Fruit fly (Drosophila melanogaster): ENCODE data around the gene CG8004.

The CG8004 gene

dm6 chr3L:19940349-19940748 is 12.0 kb upstream of the CG8004 start:
- no peak for TF ChIP-seq CG9705 (GFP tag; optimal IDR thresholded peaks at IDR 0.05)
- TF ChIP-seq Mio (GFP tag; optimal IDR thresholded peaks at IDR 0.05), result no peak
- no peak for TF ChIP-seq Hnf4 (GFP tag; optimal IDR thresholded peaks at IDR 0.05)
- no peak for TF ChIP-seq Hr83 (GFP tag; optimal IDR thresholded peaks at IDR 0.05; ENCODE audit: poor library complexity, severe bottlenecking)
- TF ChIP-seq Rel (GFP tag; optimal IDR thresholded peaks at IDR 0.05), result no peak
- no peak for TF ChIP-seq Rel (tag; optimal IDR thresholded peaks at IDR 0.05)
- no peak for TF ChIP-seq woc (GFP tag; optimal IDR thresholded peaks at IDR 0.05)
- no peak for TF ChIP-seq OdsH (GFP tag; optimal IDR thresholded peaks at IDR 0.05)
- no peak for TF ChIP-seq psq (GFP tag; optimal IDR thresholded peaks at IDR 0.05)
- no peak for TF ChIP-seq sage (GFP tag; optimal IDR thresholded peaks at IDR 0.05)
- TF ChIP-seq Dfd (GFP tag; optimal IDR thresholded peaks at IDR 0.05), result no peak

- TF ChIP-seq CG9705 (GFP tag; optimal IDR thresholded peaks at IDR 0.05) (no peak), CG32264 (GFP tag; optimal IDR thresholded peaks at IDR 0.05) (no peak), psq (GFP tag; optimal IDR thresholded peaks at IDR 0.05) (no peak), ey (GFP tag; optimal IDR thresholded peaks at IDR 0.05) (no peak), Hr83 (GFP tag; optimal IDR thresholded peaks at IDR 0.05; ENCODE audit: poor library complexity, severe bottlenecking) (peak; percentile 11), Myc (optimal IDR thresholded peaks at IDR 0.05) (peak; percentile 51), Vsx2 (GFP tag; optimal IDR thresholded peaks at IDR 0.05; ENCODE audit: partially characterized antibody) (no peak), Dfd (GFP tag; optimal IDR thresholded peaks at IDR 0.05) (no peak), Rel (GFP tag; optimal IDR thresholded peaks at IDR 0.05) (no peak), Rel (tag; optimal IDR thresholded peaks at IDR 0.05) (no peak), Sp1 (GFP tag; optimal IDR thresholded peaks at IDR 0.05) (no peak), h (GFP tag; optimal IDR thresholded peaks at IDR 0.05) (peak; percentile 0), foxo (GFP tag; optimal IDR thresholded peaks at IDR 0.05) (no peak), N (GFP tag; optimal IDR thresholded peaks at IDR 0.05) (no peak), Dif (GFP tag; optimal IDR thresholded peaks at IDR 0.05; ENCODE audit: partially characterized antibody) (peak; percentile 38), lola (GFP tag; optimal IDR thresholded peaks at IDR 0.05) (no peak), GATAd (GFP tag; optimal IDR thresholded peaks at IDR 0.05) (no peak), OdsH (GFP tag; optimal IDR thresholded peaks at IDR 0.05) (no peak), dmrt93B (GFP tag; optimal IDR thresholded peaks at IDR 0.05) (no peak), rgr (GFP tag; optimal IDR thresholded peaks at IDR 0.05) (no peak)
These were observed 10.7 kb upstream of the CG8004 start, which contains the start of gene Ac76E for dm6 chr3L:19939024-19939423. Gene Ac76E, plus strand, starts transcription at chr3L:19939287.

DNA sequence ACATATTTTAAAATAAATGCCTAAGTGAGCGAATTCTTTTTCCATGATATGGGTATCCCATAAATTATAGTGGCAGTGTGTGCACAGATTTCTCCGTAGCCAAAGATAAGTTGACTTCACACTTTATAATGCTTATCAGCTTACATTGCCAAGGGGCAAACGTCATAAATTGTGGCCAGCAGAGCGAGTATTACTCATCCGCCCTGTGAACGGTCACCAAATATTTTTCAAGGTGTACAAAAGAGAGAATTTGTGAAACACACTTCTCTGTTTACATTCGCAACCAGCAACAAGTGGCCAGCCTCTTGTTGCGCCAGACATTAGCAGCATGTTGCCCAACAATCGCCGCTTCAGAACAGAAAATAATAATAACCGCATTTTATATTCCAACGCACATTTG is 4.6 kb upstream of the CG8004 start:
- TF ChIP-seq Dfd (GFP tag; optimal IDR thresholded peaks at IDR 0.05), result no peak
- TF ChIP-seq woc (GFP tag; optimal IDR thresholded peaks at IDR 0.05), result no peak
- TF ChIP-seq Hr83 (GFP tag; optimal IDR thresholded peaks at IDR 0.05; ENCODE audit: poor library complexity, severe bottlenecking), result peak; percentile 83
- no peak for TF ChIP-seq HLH106 (tag; optimal IDR thresholded peaks at IDR 0.05)
- no peak for TF ChIP-seq dmrt93B (GFP tag; optimal IDR thresholded peaks at IDR 0.05)
- no peak for TF ChIP-seq Hr78 (GFP tag; optimal IDR thresholded peaks at IDR 0.05)
- no peak for TF ChIP-seq Mio (GFP tag; optimal IDR thresholded peaks at IDR 0.05)
- TF ChIP-seq CG32264 (GFP tag; optimal IDR thresholded peaks at IDR 0.05), result no peak
- no peak for TF ChIP-seq Dif (GFP tag; optimal IDR thresholded peaks at IDR 0.05; ENCODE audit: partially characterized antibody)
- no peak for TF ChIP-seq CrebA (GFP tag; optimal IDR thresholded peaks at IDR 0.05; ENCODE audit: borderline replicate concordance)
- no peak for TF ChIP-seq sv (GFP tag; optimal IDR thresholded peaks at IDR 0.05)
- TF ChIP-seq br (GFP tag; optimal IDR thresholded peaks at IDR 0.05), result peak; percentile 13
- no peak for TF ChIP-seq pan (optimal IDR thresholded peaks at IDR 0.05)
- no peak for TF ChIP-seq Rel (GFP tag; optimal IDR thresholded peaks at IDR 0.05)
- TF ChIP-seq Rel (tag; optimal IDR thresholded peaks at IDR 0.05), result no peak
- no peak for TF ChIP-seq N (GFP tag; optimal IDR thresholded peaks at IDR 0.05)
- no peak for TF ChIP-seq sage (GFP tag; optimal IDR thresholded peaks at IDR 0.05)
- TF ChIP-seq Hnf4 (GFP tag; optimal IDR thresholded peaks at IDR 0.05), result peak; percentile 61
- no peak for TF ChIP-seq lola (GFP tag; optimal IDR thresholded peaks at IDR 0.05)
- TF ChIP-seq Sp1 (GFP tag; optimal IDR thresholded peaks at IDR 0.05), result no peak
- TF ChIP-seq jim (GFP tag; optimal IDR thresholded peaks at IDR 0.05), result no peak
- TF ChIP-seq Vsx2 (GFP tag; optimal IDR thresholded peaks at IDR 0.05; ENCODE audit: partially characterized antibody), result no peak
- TF ChIP-seq h (GFP tag; optimal IDR thresholded peaks at IDR 0.05), result peak; percentile 32
- no peak for TF ChIP-seq dl (GFP tag; optimal IDR thresholded peaks at IDR 0.05; ENCODE audit: insufficient read depth in 1 of 2, partially characterized antibody in 2 of 2)
- TF ChIP-seq foxo (GFP tag; optimal IDR thresholded peaks at IDR 0.05), result peak in 1 of 2 experiments; percentile 28
- no peak for TF ChIP-seq brk (GFP tag; optimal IDR thresholded peaks at IDR 0.05)
- TF ChIP-seq Myc (optimal IDR thresholded peaks at IDR 0.05), result no peak
- no peak for TF ChIP-seq ey (GFP tag; optimal IDR thresholded peaks at IDR 0.05)
- no peak for TF ChIP-seq usp (GFP tag; optimal IDR thresholded peaks at IDR 0.05)
- TF ChIP-seq rgr (GFP tag; optimal IDR thresholded peaks at IDR 0.05), result peak; percentile 38
- TF ChIP-seq tai (GFP tag; optimal IDR thresholded peaks at IDR 0.05), result no peak
- no peak for TF ChIP-seq GATAd (GFP tag; optimal IDR thresholded peaks at IDR 0.05)
- no peak for TF ChIP-seq dsf (GFP tag; optimal IDR thresholded peaks at IDR 0.05; ENCODE audit: borderline replicate concordance)
- TF ChIP-seq OdsH (GFP tag; optimal IDR thresholded peaks at IDR 0.05), result peak; percentile 51
- peak; percentile 5 for TF ChIP-seq fru (GFP tag; optimal IDR thresholded peaks at IDR 0.05)
- TF ChIP-seq psq (GFP tag; optimal IDR thresholded peaks at IDR 0.05), result no peak
- TF ChIP-seq Jra (GFP tag; optimal IDR thresholded peaks at IDR 0.05), result peak; percentile 46
- no peak for TF ChIP-seq Abd-B (GFP tag; optimal IDR thresholded peaks at IDR 0.05)
- TF ChIP-seq CG9705 (GFP tag; optimal IDR thresholded peaks at IDR 0.05), result no peak
